Fruit fly (Drosophila melanogaster) Kc167 (cell line): Measurements from ENCODE around the gene CG14826.

Experiments
- Myc ChIP-seq: fragments of >200 bp; optimal IDR thresholded peaks from 2 replicates; lab custom pipeline; 2017; ENCODE audit warnings: missing external identifiers
- Sin3A ChIP-seq: fragments of >200 bp; optimal IDR thresholded peaks from 2 replicates; lab custom pipeline; 2018; ENCODE audit warnings: missing external identifiers
- h ChIP-seq: fragments of >200 bp; optimal IDR thresholded peaks from 3 replicates; lab custom pipeline; 2018; ENCODE audit warnings: missing external identifiers
- insv ChIP-seq: fragments of >200 bp; optimal IDR thresholded peaks from 3 replicates; lab custom pipeline; 2018; ENCODE audit warnings: missing external identifiers
- psq ChIP-seq: fragments of >200 bp; optimal IDR thresholded peaks from 2 replicates; lab custom pipeline; 2017; ENCODE audit warnings: missing external identifiers
- ttk ChIP-seq: sonication (Bioruptor generic); optimal IDR thresholded peaks from 2 replicates; lab custom pipeline; 2017; ENCODE audit warnings: missing external identifiers

The CG14826 gene

dm6 chr3L:7258267-7258666 is 24.0 kb downstream of the CG14826 start:
- no peak for TF ChIP-seq Myc (lab: Kevin White, UChicago)
- TF ChIP-seq ttk (lab: Kevin White, UChicago): no peak
- no peak for TF ChIP-seq insv (lab: Kevin White, UChicago)
- no peak for TF ChIP-seq Sin3A
- TF ChIP-seq psq (lab: Kevin White, UChicago): no peak
- TF ChIP-seq h (lab: Kevin White, UChicago): no peak

DNA sequence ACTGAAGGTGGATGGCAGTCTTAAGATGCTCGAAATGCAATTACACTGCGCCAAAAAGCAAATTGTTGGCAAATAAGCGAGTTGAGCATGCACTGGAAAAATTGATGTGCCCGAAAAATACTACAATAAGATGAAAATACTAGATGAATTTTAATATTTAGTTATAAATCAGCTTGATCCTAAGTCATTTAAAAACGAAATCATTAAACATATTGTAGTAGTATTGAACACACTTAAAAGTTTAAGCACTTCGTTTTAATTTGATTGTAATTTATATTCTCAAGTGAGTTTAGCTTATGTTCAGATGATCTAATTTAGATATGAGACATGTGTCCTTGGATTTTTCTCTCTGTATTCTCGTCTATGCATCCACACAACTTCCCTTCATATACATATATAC is 28.2 kb downstream of the CG14826 start:
- no peak for TF ChIP-seq psq (lab: Kevin White, UChicago)
- no peak for TF ChIP-seq insv (lab: Kevin White, UChicago)
- TF ChIP-seq h (lab: Kevin White, UChicago): no peak
- TF ChIP-seq ttk (lab: Kevin White, UChicago): no peak
- TF ChIP-seq Myc (lab: Kevin White, UChicago): no peak
- TF ChIP-seq Sin3A: no peak

dm6 chr3L:7263757-7264516 is 29.6 kb downstream of the CG14826 start, which contains the start of gene CG14830:
Gene CG14830 (minus strand): TSS chr3L:7263920.
- TF ChIP-seq insv (lab: Kevin White, UChicago) (no peak), Myc (lab: Kevin White, UChicago) (no peak), psq (lab: Kevin White, UChicago) (no peak), h (lab: Kevin White, UChicago) (no peak), Sin3A (no peak), ttk (lab: Kevin White, UChicago) (no peak)

DNA sequence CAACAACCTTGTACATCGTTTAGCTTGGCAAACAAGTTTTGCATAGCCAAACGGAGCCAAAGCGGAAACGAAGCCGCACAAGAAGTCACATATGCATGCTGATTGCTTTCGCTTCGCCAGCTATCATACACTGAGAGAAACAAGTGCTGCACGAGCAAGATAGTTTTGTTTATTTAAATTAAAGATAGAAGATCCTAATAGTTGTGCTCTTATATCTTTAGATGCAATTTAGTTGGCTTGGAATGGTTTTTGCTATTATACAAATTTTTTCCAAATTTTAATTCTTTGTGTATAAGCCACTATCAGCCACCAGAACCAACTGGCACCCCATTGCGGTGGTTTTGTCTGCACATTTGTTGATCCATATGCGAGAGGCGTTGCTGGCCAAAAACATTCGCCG is 49.2 kb downstream of the CG14826 start:
- TF ChIP-seq Myc (lab: Kevin White, UChicago): no peak
- no peak for TF ChIP-seq Sin3A
- TF ChIP-seq psq (lab: Kevin White, UChicago): no peak
- no peak for TF ChIP-seq ttk (lab: Kevin White, UChicago)
- no peak for TF ChIP-seq h (lab: Kevin White, UChicago)
- TF ChIP-seq insv (lab: Kevin White, UChicago): no peak
